Fruit fly (Drosophila melanogaster) whole organism, embryonic: ENCODE data around the gene mRpL24.

ENCODE experiments used
- Atf3 ChIP-seq: fragments of 200-800 bp; sonication (Bioruptor generic); optimal IDR thresholded peaks from 3 replicates; lab custom pipeline; 2016; ENCODE audit warnings: missing biosample characterization, missing genetic modification characterization
- CG1024 ChIP-seq: fragments of 200-800 bp; sonication (Bioruptor generic); IDR thresholded peaks from 2 replicates; pipeline ENCODE4 v1.3.6; 2022; ENCODE audit warnings: missing biosample characterization, missing genetic modification characterization
- CG10654 ChIP-seq: fragments of 200-800 bp; sonication (Bioruptor generic); optimal IDR thresholded peaks from 2 replicates; lab custom pipeline; 2016; ENCODE audit warnings: missing biosample characterization, missing genetic modification characterization
- CG11093 ChIP-seq: fragments of 200-800 bp; sonication (Bioruptor generic); IDR thresholded peaks from 3 replicates; pipeline ENCODE4 v1.3.6; 2022; ENCODE audit warnings: missing biosample characterization, missing genetic modification characterization
- CG11560 ChIP-seq: fragments of 200-800 bp; sonication (Bioruptor generic); IDR thresholded peaks from 3 replicates; pipeline ENCODE4 v1.3.6; 2022; ENCODE audit warnings: missing biosample characterization, missing genetic modification characterization
- CG13296 ChIP-seq: fragments of 200-800 bp; sonication (Bioruptor generic); optimal IDR thresholded peaks from 3 replicates; lab custom pipeline; 2018; ENCODE audit warnings: missing biosample characterization, mild to moderate bottlenecking, missing genetic modification characterization
- CG13424 ChIP-seq: fragments of 200-800 bp; sonication (Bioruptor generic); optimal IDR thresholded peaks from 2 replicates; lab custom pipeline; 2019; ENCODE audit warnings: missing biosample characterization, mild to moderate bottlenecking, missing genetic modification characterization, moderate library complexity
- CG17328 ChIP-seq: fragments of 200-800 bp; sonication (Bioruptor generic); IDR thresholded peaks from 2 replicates; pipeline ENCODE4 v1.3.6; 2022; ENCODE audit warnings: missing biosample characterization, missing genetic modification characterization
- CG17359 ChIP-seq: fragments of 200-800 bp; sonication (Bioruptor generic); optimal IDR thresholded peaks from 3 replicates; lab custom pipeline; 2018; ENCODE audit warnings: missing biosample characterization, mild to moderate bottlenecking, missing genetic modification characterization, moderate library complexity
- CG1792 ChIP-seq: fragments of 200-800 bp; sonication (Bioruptor generic); optimal IDR thresholded peaks from 2 replicates; lab custom pipeline; 2016; ENCODE audit warnings: missing biosample characterization, missing genetic modification characterization
- CG4328 ChIP-seq: fragments of 200-800 bp; sonication (Bioruptor generic); optimal IDR thresholded peaks from 3 replicates; lab custom pipeline; 2017; ENCODE audit warnings: missing biosample characterization, missing genetic modification reagents, missing genetic modification characterization
- CG4707 ChIP-seq: fragments of 200-800 bp; sonication (Bioruptor generic); optimal IDR thresholded peaks from 2 replicates; lab custom pipeline; 2018; ENCODE audit warnings: missing biosample characterization, mild to moderate bottlenecking, missing genetic modification characterization, moderate library complexity
- CG7745 ChIP-seq: fragments of 200-800 bp; sonication (Bioruptor generic); optimal IDR thresholded peaks from 2 replicates; lab custom pipeline; 2018; ENCODE audit warnings: missing biosample characterization, mild to moderate bottlenecking, missing genetic modification characterization, moderate library complexity
- CG8281 ChIP-seq: fragments of 200-800 bp; sonication (Bioruptor generic); optimal IDR thresholded peaks from 2 replicates; lab custom pipeline; 2018; ENCODE audit warnings: missing biosample characterization, mild to moderate bottlenecking, missing genetic modification characterization, moderate library complexity
- CG8924 ChIP-seq: fragments of 200-800 bp; optimal IDR thresholded peaks from 3 replicates; lab custom pipeline; 2019; ENCODE audit warnings: missing biosample characterization, mild to moderate bottlenecking, missing genetic modification characterization, moderate library complexity
- Dek ChIP-seq: fragments of 200-800 bp; sonication (Bioruptor generic); optimal IDR thresholded peaks from 3 replicates; lab custom pipeline; 2019; ENCODE audit warnings: missing biosample characterization, mild to moderate bottlenecking, missing genetic modification characterization, moderate library complexity
- Gsc ChIP-seq: fragments of 200-800 bp; sonication (Bioruptor generic); IDR thresholded peaks from 2 replicates; pipeline ENCODE4 v1.3.6; 2022; ENCODE audit warnings: missing biosample characterization, missing genetic modification characterization
- HHEX ChIP-seq: fragments of 200-800 bp; sonication (Bioruptor generic); optimal IDR thresholded peaks from 3 replicates; lab custom pipeline; 2017; ENCODE audit warnings: missing biosample characterization, mild to moderate bottlenecking, missing genetic modification characterization, missing genetic modification reagents
- HLH3B ChIP-seq: fragments of 200-800 bp; sonication (Bioruptor generic); IDR thresholded peaks from 2 replicates; pipeline ENCODE4 v1.3.6; 2022; ENCODE audit warnings: missing biosample characterization, missing genetic modification characterization
- Med ChIP-seq: fragments of 200-800 bp; sonication (Bioruptor generic); peaks from one replicate; lab custom pipeline; 2016; ENCODE audit warnings: missing biosample characterization, missing genetic modification characterization, mild to moderate bottlenecking, inconsistent platforms, moderate library complexity
- Meics ChIP-seq: fragments of 200-800 bp; sonication (Bioruptor generic); optimal IDR thresholded peaks from 2 replicates; lab custom pipeline; 2017; ENCODE audit warnings: missing biosample characterization, mild to moderate bottlenecking, missing genetic modification characterization
- Nf-YA ChIP-seq: fragments of 200-800 bp; sonication (Bioruptor generic); IDR thresholded peaks from 2 replicates; pipeline ENCODE4 v1.3.6; 2022; ENCODE audit warnings: missing biosample characterization, missing genetic modification characterization
- Nf-YC ChIP-seq: fragments of 200-800 bp; optimal IDR thresholded peaks from 3 replicates; lab custom pipeline; 2019; ENCODE audit warnings: missing biosample characterization, mild to moderate bottlenecking, missing genetic modification characterization, moderate library complexity
- NfI ChIP-seq: fragments of 200-800 bp; sonication (Bioruptor generic); optimal IDR thresholded peaks from 3 replicates; lab custom pipeline; 2018; ENCODE audit warnings: missing biosample characterization, mild to moderate bottlenecking, missing genetic modification characterization, moderate library complexity
- Xbp1 ChIP-seq: fragments of 200-800 bp; sonication (Bioruptor generic); optimal IDR thresholded peaks from 3 replicates; lab custom pipeline; 2016; ENCODE audit warnings: missing biosample characterization, mild to moderate bottlenecking, missing genetic modification characterization
- ab ChIP-seq: fragments of 200-800 bp; sonication (Bioruptor generic); optimal IDR thresholded peaks from 2 replicates; lab custom pipeline; 2016; ENCODE audit warnings: missing biosample characterization, missing genetic modification characterization
- az2 ChIP-seq: fragments of 200-800 bp; sonication (Bioruptor generic); optimal IDR thresholded peaks from 3 replicates; lab custom pipeline; 2016; ENCODE audit warnings: missing biosample characterization, missing genetic modification characterization
- ci ChIP-seq: fragments of 200-800 bp; sonication (Bioruptor generic); IDR thresholded peaks from 3 replicates; pipeline ENCODE4 v1.3.6; 2022; ENCODE audit warnings: missing biosample characterization, missing genetic modification characterization
- corto ChIP-seq: fragments of 200-800 bp; sonication (Bioruptor generic); optimal IDR thresholded peaks from 2 replicates; lab custom pipeline; 2016; ENCODE audit warnings: missing biosample characterization, mild to moderate bottlenecking, missing genetic modification characterization, moderate library complexity
- cwo ChIP-seq: fragments of 200-800 bp; sonication (Bioruptor generic); optimal IDR thresholded peaks from 3 replicates; lab custom pipeline; 2017; ENCODE audit warnings: missing biosample characterization, missing genetic modification characterization, mild to moderate bottlenecking, moderate library complexity, missing genetic modification reagents
- dati ChIP-seq: fragments of 200-800 bp; sonication (Bioruptor generic); IDR thresholded peaks from 2 replicates; pipeline ENCODE4 v1.3.6; 2022; ENCODE audit warnings: missing biosample characterization, missing genetic modification characterization
- dmrt99B ChIP-seq: fragments of 200-800 bp; sonication (Bioruptor generic); optimal IDR thresholded peaks from 2 replicates; lab custom pipeline; 2018; ENCODE audit warnings: missing biosample characterization, mild to moderate bottlenecking, missing genetic modification characterization, moderate library complexity
- fru ChIP-seq: fragments of >200 bp; optimal IDR thresholded peaks from 2 replicates; lab custom pipeline; 2017
- gce ChIP-seq: fragments of 200-800 bp; sonication (Bioruptor generic); IDR thresholded peaks from 3 replicates; pipeline ENCODE4 v1.3.6; 2022; ENCODE audit warnings: missing biosample characterization, missing genetic modification characterization
- h ChIP-seq: fragments of >200 bp; optimal IDR thresholded peaks from 2 replicates; lab custom pipeline; 2017
- klu ChIP-seq: fragments of 200-800 bp; sonication (Bioruptor generic); IDR thresholded peaks from 2 replicates; pipeline ENCODE4 v1.3.6; 2022; ENCODE audit warnings: missing biosample characterization, missing genetic modification characterization
- mld ChIP-seq: fragments of 200-800 bp; sonication (Bioruptor generic); IDR thresholded peaks from 3 replicates; pipeline ENCODE4 v1.3.6; 2022; ENCODE audit warnings: missing biosample characterization, missing genetic modification characterization; ENCODE audit not compliant: partially characterized antibody
- oc ChIP-seq: fragments of 200-800 bp; sonication (Bioruptor generic); optimal IDR thresholded peaks from 2 replicates; lab custom pipeline; 2018; ENCODE audit warnings: missing biosample characterization, mild to moderate bottlenecking, missing genetic modification characterization, moderate library complexity
- odd ChIP-seq: fragments of 200-800 bp; sonication (Bioruptor generic); optimal IDR thresholded peaks from 2 replicates; lab custom pipeline; 2017; ENCODE audit warnings: missing biosample characterization, mild to moderate bottlenecking, missing genetic modification characterization
- org-1 ChIP-seq: fragments of 200-800 bp; sonication (Bioruptor generic); optimal IDR thresholded peaks from 2 replicates; lab custom pipeline; 2017; ENCODE audit warnings: missing biosample characterization, missing genetic modification characterization
- pros ChIP-seq: fragments of 200-800 bp; sonication (Bioruptor generic); optimal IDR thresholded peaks from 3 replicates; lab custom pipeline; 2019; ENCODE audit warnings: missing biosample characterization, mild to moderate bottlenecking, missing genetic modification characterization, moderate library complexity
- row ChIP-seq: fragments of 200-800 bp; sonication (Bioruptor generic); IDR thresholded peaks from 3 replicates; pipeline ENCODE4 v1.3.6; 2022; ENCODE audit warnings: missing biosample characterization, missing genetic modification characterization
- slou ChIP-seq: fragments of 200-800 bp; sonication (Bioruptor generic); optimal IDR thresholded peaks from 3 replicates; lab custom pipeline; 2016; ENCODE audit warnings: missing biosample characterization, missing genetic modification characterization
- sr ChIP-seq: fragments of 200-800 bp; sonication (Bioruptor generic); IDR thresholded peaks from 3 replicates; pipeline ENCODE4 v1.3.6; 2022; ENCODE audit warnings: missing biosample characterization, missing genetic modification characterization
- ssp ChIP-seq: fragments of 200-800 bp; sonication (Bioruptor generic); IDR thresholded peaks from 2 replicates; pipeline ENCODE4 v1.3.6; 2022; ENCODE audit warnings: missing biosample characterization, missing genetic modification characterization
- tap ChIP-seq: fragments of 200-800 bp; optimal IDR thresholded peaks from 3 replicates; lab custom pipeline; 2019; ENCODE audit warnings: missing biosample characterization, mild to moderate bottlenecking, missing genetic modification characterization, moderate library complexity
- tgo ChIP-seq: fragments of 200-800 bp; sonication (Bioruptor generic); IDR thresholded peaks from 3 replicates; pipeline ENCODE4 v1.3.6; 2022; ENCODE audit warnings: missing biosample characterization, missing genetic modification characterization
- tin ChIP-seq: fragments of 200-800 bp; sonication (Bioruptor generic); optimal IDR thresholded peaks from 3 replicates; lab custom pipeline; 2016; ENCODE audit warnings: missing biosample characterization, missing genetic modification characterization
- wek ChIP-seq: fragments of 200-800 bp; sonication (Bioruptor generic); optimal IDR thresholded peaks from 3 replicates; lab custom pipeline; 2018; ENCODE audit warnings: missing biosample characterization, mild to moderate bottlenecking, missing genetic modification characterization, moderate library complexity
- zen ChIP-seq: fragments of 200-800 bp; sonication (Bioruptor generic); optimal IDR thresholded peaks from 3 replicates; lab custom pipeline; 2018; ENCODE audit warnings: missing biosample characterization, mild to moderate bottlenecking, missing genetic modification characterization, moderate library complexity
- zf30C ChIP-seq: fragments of 200-800 bp; sonication (Bioruptor generic); optimal IDR thresholded peaks from 3 replicates; lab custom pipeline; 2018; ENCODE audit warnings: missing biosample characterization, mild to moderate bottlenecking, missing genetic modification characterization

mRpL24 gene

DNA sequence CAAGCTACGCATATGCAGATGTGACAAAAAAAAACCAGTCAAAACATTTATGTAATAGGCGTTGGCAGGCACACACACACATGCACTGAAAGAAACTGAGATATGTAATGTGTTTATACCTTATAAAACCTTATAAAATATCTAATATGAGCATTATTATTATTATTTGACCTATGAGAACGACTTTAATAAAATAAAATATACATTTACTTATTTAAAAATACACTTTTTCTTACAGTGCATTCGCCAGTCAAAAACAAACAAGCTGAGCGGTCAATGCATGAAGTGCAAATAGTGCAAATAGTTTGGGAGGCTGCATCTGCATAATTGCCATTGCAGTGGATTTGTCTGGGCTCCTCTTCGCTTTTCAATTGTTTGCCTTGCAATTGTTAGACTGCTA lies 37.2 kb downstream of the mRpL24 start (continued):
- TF ChIP-seq corto (GFP tag; lab: Kevin White, UChicago) = no peak
- no peak for TF ChIP-seq h
- TF ChIP-seq CG17328 = peak; percentile 74
- TF ChIP-seq Meics (GFP tag; lab: Kevin White, UChicago) = peak; percentile 54
- peak; percentile 76; the same call in 2 of the 3 replicates for TF ChIP-seq gce
- TF ChIP-seq Dek (tag; lab: Kevin White, UChicago) = peak; percentile 55
- peak; percentile 72 for TF ChIP-seq row (GFP tag; lab: Robert Waterston, UW)
- no peak for TF ChIP-seq ab (GFP tag; lab: Kevin White, UChicago)
- no peak for TF ChIP-seq klu (GFP tag; lab: Robert Waterston, UW)
- TF ChIP-seq oc (tag; lab: Kevin White, UChicago) = peak; percentile 64
- TF ChIP-seq CG8924 = peak; percentile 79
- peak; percentile 27 for TF ChIP-seq CG4707 (GFP tag; lab: Kevin White, UChicago)
- peak; percentile 53 for TF ChIP-seq CG10654
- TF ChIP-seq CG13296 (GFP tag; lab: Kevin White, UChicago) = peak; percentile 80
- no peak for TF ChIP-seq Gsc
- TF ChIP-seq pros (GFP tag; lab: Kevin White, UChicago) = no peak
- TF ChIP-seq ssp (GFP tag; lab: Robert Waterston, UW) = peak; percentile 38; the same call in 1 of the 2 replicates
- TF ChIP-seq zen (tag; lab: Kevin White, UChicago) = peak; percentile 55
- TF ChIP-seq Atf3 (GFP tag; lab: Kevin White, UChicago) = no peak
- no peak for TF ChIP-seq dati
- no peak for TF ChIP-seq fru
- TF ChIP-seq CG7745 (tag; lab: Kevin White, UChicago) = no peak
- peak; percentile 60; the same call in 1 of the 2 replicates for TF ChIP-seq Nf-YA (GFP tag; lab: Robert Waterston, UW)
- TF ChIP-seq odd (GFP tag; lab: Kevin White, UChicago) = peak; percentile 71
- TF ChIP-seq mld (GFP tag; lab: Robert Waterston, UW) = no peak
- TF ChIP-seq CG1024 (GFP tag; lab: Robert Waterston, UW) = peak; percentile 75
- 0 out of 3 replicates have a peak, but pooled peaks have one; percentile 17 for TF ChIP-seq CG11093 (GFP tag; lab: Robert Waterston, UW)
- peak; percentile 77; the same call in 2 of the 3 replicates for TF ChIP-seq tgo (GFP tag; lab: Robert Waterston, UW)
- peak; percentile 74 for TF ChIP-seq HHEX
- TF ChIP-seq slou (GFP tag; lab: Kevin White, UChicago) = no peak
- TF ChIP-seq Nf-YC (tag; lab: Kevin White, UChicago) = peak; percentile 67
- TF ChIP-seq CG11560 (tag; lab: Robert Waterston, UW) = no peak
- TF ChIP-seq az2 (GFP tag; lab: Kevin White, UChicago) = peak; percentile 74
- TF ChIP-seq tap (tag; lab: Kevin White, UChicago) = peak; percentile 80

- peak; percentile 32 for TF ChIP-seq cwo (GFP tag; lab: Kevin White, UChicago)
- TF ChIP-seq wek (GFP tag; lab: Kevin White, UChicago) = no peak
- peak; percentile 88 for TF ChIP-seq CG13424 (tag; lab: Kevin White, UChicago)
- TF ChIP-seq sr (GFP tag; lab: Robert Waterston, UW) = no peak
- peak; percentile 89 for TF ChIP-seq dmrt99B (tag; lab: Kevin White, UChicago)
- TF ChIP-seq Med (GFP tag; lab: Kevin White, UChicago) = peak; percentile 85
- peak; percentile 58; the same call in 2 of the 3 replicates for TF ChIP-seq ci
- peak; percentile 40 for TF ChIP-seq tin (GFP tag; lab: Kevin White, UChicago)
- peak; percentile 23 for TF ChIP-seq NfI (GFP tag; lab: Kevin White, UChicago)
- TF ChIP-seq CG17359 = peak; percentile 70
- TF ChIP-seq Xbp1 (GFP tag; lab: Kevin White, UChicago) = peak; percentile 47
- TF ChIP-seq CG1792 = no peak
- TF ChIP-seq zf30C = peak; percentile 43
- TF ChIP-seq org-1 = peak; percentile 53
- TF ChIP-seq HLH3B (GFP tag; lab: Robert Waterston, UW) = peak; percentile 38; the same call in 1 of the 2 replicates
- peak; percentile 39 for TF ChIP-seq CG4328 (GFP tag; lab: Kevin White, UChicago)
- peak; percentile 41 for TF ChIP-seq CG8281 (tag; lab: Kevin White, UChicago)
Observed at dm6 chr2L:4906546-4907250, 38.5 kb downstream of the mRpL24 start, which contains the start of gene snsl. Gene snsl (minus strand): TSS chr2L:4906762.
